Worm (Caenorhabditis elegans) whole organism, L3 larva: ENCODE data around the gene dpy-1.

Experiments
- ceh-82 ChIP-seq: fragments of 150-350 bp; optimal IDR thresholded peaks from 2 replicates; lab custom pipeline; 2014; ENCODE audit warnings: missing biosample characterization, missing genetic modification characterization
- fkh-2 ChIP-seq: fragments of 150-350 bp; optimal IDR thresholded peaks from 2 replicates; lab custom pipeline; 2014; ENCODE audit warnings: missing biosample characterization, missing genetic modification reagents, missing genetic modification characterization
- hmg-11 ChIP-seq: sonication (generic microtip); optimal IDR thresholded peaks from 2 replicates; lab custom pipeline; 2016; ENCODE audit warnings: missing genetic modification characterization, missing compliant biosample characterization
- lin-39 ChIP-seq: fragments of 150-350 bp; optimal IDR thresholded peaks from 2 replicates; lab custom pipeline; 2018; ENCODE audit warnings: missing biosample characterization, missing genetic modification reagents, missing genetic modification characterization
- nfya-1 ChIP-seq: sonication (generic microtip); optimal IDR thresholded peaks from 2 replicates; lab custom pipeline; 2017; ENCODE audit warnings: missing genetic modification characterization, mild to moderate bottlenecking, missing compliant biosample characterization, antibody characterized with exemption, moderate library complexity; ENCODE audit not compliant: insufficient read depth
- nhr-28 ChIP-seq: fragments of 150-350 bp; optimal IDR thresholded peaks from 2 replicates; lab custom pipeline; 2014; ENCODE audit warnings: missing biosample characterization, missing genetic modification characterization

ce11 chrIII:2076546-2077134, 28.8 kb upstream of the dpy-1 start, which contains the start of gene Y39A3A.4:
- no peak for TF ChIP-seq nfya-1 (tag; lab: Kevin White, UChicago)
- TF ChIP-seq lin-39 (tag; lab: Kevin White, UChicago) = no peak
- no peak for TF ChIP-seq fkh-2 (tag; lab: Kevin White, UChicago)
- TF ChIP-seq nhr-28 (tag; lab: Kevin White, UChicago) = no peak
- TF ChIP-seq ceh-82 = no peak
- TF ChIP-seq hmg-11 (tag; lab: Kevin White, UChicago) = no peak
